Worm (Caenorhabditis elegans): ENCODE data around the gene F13E9.19.

DNA sequence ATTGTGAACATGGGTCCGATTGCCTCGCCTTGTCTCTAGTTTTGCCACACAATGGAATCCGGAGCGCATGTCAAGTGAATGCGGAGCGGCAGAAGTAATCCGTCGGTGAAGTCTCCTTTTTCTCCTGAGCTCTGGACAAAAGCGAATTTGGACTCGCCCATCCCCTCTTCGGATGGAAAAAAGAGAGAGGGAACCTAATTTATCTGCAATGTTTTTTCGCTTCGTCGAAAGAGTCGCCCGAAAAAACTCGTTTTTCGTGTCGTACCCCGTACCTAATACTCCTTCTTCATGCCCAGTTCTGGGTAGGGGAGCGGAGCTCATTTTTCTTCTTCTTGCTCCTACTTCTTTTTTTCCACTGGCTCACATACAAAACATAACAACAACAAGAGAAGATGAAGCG is 29.0 kb upstream of the F13E9.19 start:
- TF ChIP-seq mab-5 (tag; optimal IDR thresholded peaks at IDR 0.05) (no peak), hlh-1 (tag; optimal IDR thresholded peaks at IDR 0.05) (no peak), sptf-1 (tag; optimal IDR thresholded peaks at IDR 0.05) (no peak), nhr-76 (tag; optimal IDR thresholded peaks at IDR 0.05) (no peak)

Measured in whole organism, mixed stage, embryonic.